Fruit fly (Drosophila melanogaster): ENCODE data around the gene CG2017.

Gene CG2017

DNA sequence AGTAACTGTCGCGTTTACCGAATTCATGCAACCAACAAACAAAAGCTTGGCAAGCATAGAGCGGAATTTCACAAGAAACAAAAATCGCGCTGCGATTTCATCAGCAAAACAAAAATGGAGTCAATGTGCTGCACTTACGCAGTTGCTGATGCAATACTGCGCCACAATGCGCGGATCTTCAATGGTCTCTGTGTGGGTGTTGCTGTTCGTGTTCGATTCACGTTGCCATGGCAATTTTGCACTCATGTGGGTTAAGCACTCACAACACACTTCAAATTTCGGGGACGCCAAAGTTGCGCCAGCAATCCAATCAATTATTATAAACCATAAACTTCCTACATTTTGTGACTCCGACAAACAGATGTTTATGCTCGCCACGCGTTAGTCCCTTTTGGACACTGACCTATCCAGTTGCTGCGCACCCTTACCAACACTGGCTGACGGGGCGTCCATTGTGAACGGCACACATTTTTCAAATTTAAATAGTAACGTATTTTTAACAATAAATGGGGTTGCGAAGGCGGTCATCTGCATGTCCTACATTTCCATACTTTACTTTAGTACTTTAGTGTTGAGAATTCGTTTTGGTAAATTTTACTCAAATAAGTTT, at the start of gene CG2017 (continued):
- TF ChIP-seq wor (GFP tag; IDR thresholded peaks at IDR 0.05) (no peak), dmrt11E (tag; optimal IDR thresholded peaks at IDR 0.05) (peak; percentile 18), CG12942 (GFP tag; optimal IDR thresholded peaks at IDR 0.05) (peak; percentile 30), CG1529 (GFP tag; optimal IDR thresholded peaks at IDR 0.05) (no peak), grn (GFP tag; optimal IDR thresholded peaks at IDR 0.05) (no peak), HHEX (GFP tag; optimal IDR thresholded peaks at IDR 0.05) (peak; percentile 55), HLHmδ (GFP tag; optimal IDR thresholded peaks at IDR 0.05) (no peak), CG14441 (GFP tag; IDR thresholded peaks at IDR 0.05) (no peak; the same call in 1 of the 2 replicates), CG17912 (GFP tag; optimal IDR thresholded peaks at IDR 0.05) (peak; percentile 57), fd96Cb (tag; optimal IDR thresholded peaks at IDR 0.05) (no peak), kah (GFP tag; optimal IDR thresholded peaks at IDR 0.05) (no peak), CG5180 (GFP tag; optimal IDR thresholded peaks at IDR 0.05) (no peak), CG10209 (GFP tag; optimal IDR thresholded peaks at IDR 0.05) (peak; percentile 43), pros (GFP tag; optimal IDR thresholded peaks at IDR 0.05) (no peak), CG7839 (tag; optimal IDR thresholded peaks at IDR 0.05) (peak; percentile 24), CG18599 (GFP tag; optimal IDR thresholded peaks at IDR 0.05) (peak; percentile 52), CG8924 (tag; optimal IDR thresholded peaks at IDR 0.05) (peak; percentile 25), Nf-YC (tag; optimal IDR thresholded peaks at IDR 0.05) (peak; percentile 20), CG2712 (tag; optimal IDR thresholded peaks at IDR 0.05) (peak; percentile 100), dati (GFP tag; IDR thresholded peaks at IDR 0.05) (no peak), Pdp1 (GFP tag; optimal IDR thresholded peaks at IDR 0.05) (peak; percentile 45 to 81), Gug (GFP tag; IDR thresholded peaks at IDR 0.05) (no peak), CG9817 (tag; optimal IDR thresholded peaks at IDR 0.05) (peak; percentile 50), CG1832 (GFP tag; optimal IDR thresholded peaks at IDR 0.05) (no peak), bigmax (GFP tag; optimal IDR thresholded peaks at IDR 0.05) (peak; percentile 53), CG18764 (GFP tag; optimal IDR thresholded peaks at IDR 0.05) (no peak), ftz-f1 (GFP tag; optimal IDR thresholded peaks at IDR 0.05) (peak; percentile 37), Mrtf (GFP tag; IDR thresholded peaks at IDR 0.05) (no peak), ham (GFP tag; IDR thresholded peaks at IDR 0.05) (no peak), prd (optimal IDR thresholded peaks at IDR 0.05) (no peak), prd (GFP tag; IDR thresholded peaks at IDR 0.05) (no peak), CG1602 (GFP tag; optimal IDR thresholded peaks at IDR 0.05) (peak; percentile 27), Ets65A (GFP tag) (peak; percentile 97), CG7372 (GFP tag; IDR thresholded peaks at IDR 0.05) (no peak), phol (tag; optimal IDR thresholded peaks at IDR 0.05) (peak; percentile 84), D (optimal IDR thresholded peaks at IDR 0.05) (no peak), D (GFP tag; optimal IDR thresholded peaks at IDR 0.05) (no peak), CG13775 (GFP tag; optimal IDR thresholded peaks at IDR 0.05) (peak; percentile 8), B-H2 (GFP tag; optimal IDR thresholded peaks at IDR 0.05) (peak; percentile 70), CG12744 (GFP tag; optimal IDR thresholded peaks at IDR 0.05) (peak; percentile 20), CG15696 (tag; optimal IDR thresholded peaks at IDR 0.05) (no peak), vnd (GFP tag; IDR thresholded peaks at IDR 0.05; ENCODE audit: partially characterized antibody) (no peak), mam (GFP tag; optimal IDR thresholded peaks at IDR 0.05) (peak; percentile 49), yki (optimal IDR thresholded peaks at IDR 0.05) (no peak), ase (GFP tag; IDR thresholded peaks at IDR 0.05) (no peak), fd102C (GFP tag; optimal IDR thresholded peaks at IDR 0.05) (peak; percentile 28), nmo (GFP tag; optimal IDR thresholded peaks at IDR 0.05) (peak; percentile 54), rib (GFP tag; IDR thresholded peaks at IDR 0.05) (peak; percentile 52), CG11398 (GFP tag; optimal IDR thresholded peaks at IDR 0.05) (peak; percentile 19), onecut (GFP tag; IDR thresholded peaks at IDR 0.05) (peak; percentile 18; the same call in 1 of the 2 replicates), vvl (GFP tag; IDR thresholded peaks at IDR 0.05) (peak; percentile 81)
